Worm (Caenorhabditis elegans) whole organism, L3 larva: Measurements from ENCODE around the gene pccb-1.

Experiments
- pha-4 ChIP-seq: fragments of 150-350 bp; optimal IDR thresholded peaks from 2 replicates; lab custom pipeline; 2014; ENCODE audit warnings: missing biosample characterization, missing genetic modification reagents, missing genetic modification characterization
- unc-39 ChIP-seq: sonication (generic microtip); optimal IDR thresholded peaks from 4 replicates; lab custom pipeline; 2017; ENCODE audit warnings: missing biosample characterization, missing genetic modification characterization
- unc-62 ChIP-seq: fragments of 150-350 bp; sonication (generic microtip); optimal IDR thresholded peaks from 4 replicates; lab custom pipeline; 2014; ENCODE audit warnings: missing biosample characterization, missing genetic modification reagents, missing genetic modification characterization

ce11 chrX:3111687-3112086, 22.3 kb downstream of the pccb-1 start:
- TF ChIP-seq pha-4 (tag; lab: Kevin White, UChicago), result peak; percentile 86
- no peak for TF ChIP-seq unc-39
- TF ChIP-seq unc-62 (GFP tag; lab: Kevin White, UChicago), result no peak
